Worm (Caenorhabditis elegans): ENCODE measurements around the gene nphp-4.

Gene nphp-4

DNA sequence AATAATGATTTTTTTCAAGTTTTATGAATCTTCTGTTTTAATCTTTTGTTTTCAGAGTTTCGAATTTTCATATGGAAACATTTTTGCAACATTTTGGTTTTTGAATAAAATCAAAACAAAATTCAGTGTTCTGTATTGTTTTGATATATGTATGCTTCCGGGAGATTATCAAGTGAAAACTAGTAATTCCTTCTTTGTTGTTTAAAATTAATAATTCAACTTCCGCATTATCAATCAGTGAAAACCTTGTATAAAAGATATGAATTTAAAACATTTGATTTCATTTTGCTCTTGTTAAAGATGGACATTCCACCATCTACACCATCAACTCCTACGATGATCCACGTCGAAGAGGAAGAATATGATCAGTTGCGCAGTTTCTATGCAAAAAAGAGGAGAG is 36.2 kb upstream of the nphp-4 start, which contains the start of gene sulp-5:
Gene sulp-5 (plus strand): TSS at position 301 of the 400 bp plus-strand sequence.
- TF ChIP-seq med-1 (GFP tag; optimal IDR thresholded peaks at IDR 0.05; ENCODE audit: insufficient read depth), result no peak
- no peak for TF ChIP-seq klf-2 (GFP tag; conservative IDR thresholded peaks at IDR 0.05)
- TF ChIP-seq ztf-23 (GFP tag; IDR thresholded peaks at IDR 0.05), result no peak
- no peak for TF ChIP-seq flt-1 (GFP tag; IDR thresholded peaks at IDR 0.05)
- TF ChIP-seq T22C8.4 (GFP tag; IDR thresholded peaks at IDR 0.05), result no peak
- no peak for TF ChIP-seq tab-1 (GFP tag; IDR thresholded peaks at IDR 0.05)
- TF ChIP-seq ztf-29 (GFP tag; IDR thresholded peaks at IDR 0.05), result no peak
- no peak for TF ChIP-seq cog-1 (tag; optimal IDR thresholded peaks at IDR 0.05)
- no peak for TF ChIP-seq ref-1 (GFP tag; conservative IDR thresholded peaks at IDR 0.05)

DNA sequence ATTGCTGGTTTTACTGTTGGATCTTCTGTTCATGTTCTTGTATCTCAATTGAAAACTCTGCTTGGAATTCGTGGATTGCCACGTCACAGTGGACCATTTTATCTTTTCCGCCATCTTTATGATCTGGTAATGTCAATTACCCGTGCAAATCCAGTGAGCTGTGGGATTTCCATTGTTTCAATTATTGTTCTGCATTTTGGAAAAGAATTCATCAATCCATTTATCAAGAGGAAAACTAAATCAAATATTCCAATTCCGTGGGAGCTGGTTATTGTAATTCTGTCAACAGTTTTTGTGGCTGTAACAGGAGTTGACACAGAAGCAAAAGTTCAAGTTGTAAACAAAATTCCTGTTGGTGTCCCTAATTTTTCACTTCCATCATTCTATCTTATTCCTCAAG is 33.1 kb upstream of the nphp-4 start:
- TF ChIP-seq ztf-29 (GFP tag; IDR thresholded peaks at IDR 0.05), result no peak
- no peak for TF ChIP-seq flt-1 (GFP tag; IDR thresholded peaks at IDR 0.05)

- TF ChIP-seq ztf-23 (GFP tag; IDR thresholded peaks at IDR 0.05) (no peak), klf-2 (GFP tag; conservative IDR thresholded peaks at IDR 0.05) (no peak), flt-1 (GFP tag; IDR thresholded peaks at IDR 0.05) (no peak), T22C8.4 (GFP tag; IDR thresholded peaks at IDR 0.05) (no peak), ztf-29 (GFP tag; IDR thresholded peaks at IDR 0.05) (no peak), ref-1 (GFP tag; conservative IDR thresholded peaks at IDR 0.05) (no peak), cog-1 (tag; optimal IDR thresholded peaks at IDR 0.05) (no peak), med-1 (GFP tag; optimal IDR thresholded peaks at IDR 0.05; ENCODE audit: insufficient read depth) (no peak), tab-1 (GFP tag; IDR thresholded peaks at IDR 0.05) (no peak)
These were observed 31.5 kb upstream of the nphp-4 start, which contains the start of gene sulp-4 for ce11 chrV:11875060-11875459. sulp-4 (plus strand) TSS chrV:11875360.

DNA sequence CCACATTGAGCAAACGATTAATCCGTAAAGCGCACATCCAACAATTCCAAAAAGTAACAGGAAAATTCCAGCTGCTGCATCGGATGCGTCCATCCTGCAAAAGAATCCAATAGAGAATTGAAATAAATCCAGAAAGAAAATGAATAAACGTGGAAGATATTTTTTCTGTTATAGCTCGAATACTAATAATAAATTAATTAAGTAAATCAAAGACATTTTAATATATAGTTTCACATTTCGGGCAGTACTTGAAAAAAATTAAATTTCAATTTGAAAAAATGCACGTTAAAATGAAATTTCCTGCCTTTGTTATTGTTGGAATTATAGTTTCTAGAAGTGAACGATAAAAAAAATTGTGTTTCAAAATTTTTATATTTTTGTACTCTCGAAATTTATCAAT is 24.6 kb upstream of the nphp-4 start, which contains the start of gene R13H4.7:
Gene R13H4.7 (minus strand): TSS at position 101 of the 400 bp plus-strand sequence.
- TF ChIP-seq cog-1 (tag; optimal IDR thresholded peaks at IDR 0.05), result no peak
- TF ChIP-seq T22C8.4 (GFP tag; IDR thresholded peaks at IDR 0.05), result no peak
- no peak for TF ChIP-seq flt-1 (GFP tag; IDR thresholded peaks at IDR 0.05)
- no peak for TF ChIP-seq klf-2 (GFP tag; conservative IDR thresholded peaks at IDR 0.05)

ce11 chrV:11862817-11863216 is 19.3 kb upstream of the nphp-4 start, which contains the start of gene R13H4.6:
R13H4.6 (plus strand) TSS chrV:11863117.
- no peak for TF ChIP-seq ref-1 (GFP tag; conservative IDR thresholded peaks at IDR 0.05)
- TF ChIP-seq flt-1 (GFP tag; IDR thresholded peaks at IDR 0.05), result no peak
- no peak for TF ChIP-seq cog-1 (tag; optimal IDR thresholded peaks at IDR 0.05)
- no peak for TF ChIP-seq T22C8.4 (GFP tag; IDR thresholded peaks at IDR 0.05)

DNA sequence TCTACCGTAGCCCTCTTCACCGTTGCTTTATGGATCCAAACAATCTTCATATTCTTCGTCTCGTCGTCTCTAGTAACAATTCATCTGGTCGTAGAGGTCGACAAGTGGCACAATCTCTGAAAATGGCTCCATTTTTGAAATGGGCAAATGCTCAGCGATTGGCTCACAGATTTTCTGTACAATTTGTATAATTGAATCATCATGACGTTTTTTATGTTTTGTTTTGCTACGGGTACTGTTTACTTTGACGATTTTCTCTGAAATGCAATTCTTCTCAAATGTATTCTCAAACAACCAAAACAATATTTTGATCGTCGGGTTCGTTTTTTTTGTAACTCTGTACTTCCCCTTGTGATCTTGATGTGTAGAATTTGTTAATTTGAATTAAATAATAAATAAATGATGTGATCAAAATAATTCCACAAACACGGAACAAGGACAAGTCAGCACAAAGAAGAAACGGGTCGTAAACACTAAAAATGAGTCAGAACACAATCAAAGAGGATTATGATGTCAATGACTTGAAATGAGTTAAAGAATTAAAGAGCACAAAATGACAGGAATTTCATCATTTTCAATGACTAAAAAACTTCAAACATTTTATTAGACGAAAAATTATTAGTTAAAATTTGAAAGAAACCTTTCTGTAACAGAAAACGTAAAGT is 18.5 kb upstream of the nphp-4 start:
- no peak for TF ChIP-seq ztf-29 (GFP tag; IDR thresholded peaks at IDR 0.05)

ce11 chrV:11860375-11860774 is 16.8 kb upstream of the nphp-4 start, which contains the start of gene R13H4.5:
R13H4.5 (plus strand) TSS chrV:11860675.
- TF ChIP-seq ztf-29 (GFP tag; IDR thresholded peaks at IDR 0.05) (no peak), med-1 (GFP tag; optimal IDR thresholded peaks at IDR 0.05; ENCODE audit: insufficient read depth) (no peak), T22C8.4 (GFP tag; IDR thresholded peaks at IDR 0.05) (no peak), tab-1 (GFP tag; IDR thresholded peaks at IDR 0.05) (no peak), flt-1 (GFP tag; IDR thresholded peaks at IDR 0.05) (no peak)

DNA sequence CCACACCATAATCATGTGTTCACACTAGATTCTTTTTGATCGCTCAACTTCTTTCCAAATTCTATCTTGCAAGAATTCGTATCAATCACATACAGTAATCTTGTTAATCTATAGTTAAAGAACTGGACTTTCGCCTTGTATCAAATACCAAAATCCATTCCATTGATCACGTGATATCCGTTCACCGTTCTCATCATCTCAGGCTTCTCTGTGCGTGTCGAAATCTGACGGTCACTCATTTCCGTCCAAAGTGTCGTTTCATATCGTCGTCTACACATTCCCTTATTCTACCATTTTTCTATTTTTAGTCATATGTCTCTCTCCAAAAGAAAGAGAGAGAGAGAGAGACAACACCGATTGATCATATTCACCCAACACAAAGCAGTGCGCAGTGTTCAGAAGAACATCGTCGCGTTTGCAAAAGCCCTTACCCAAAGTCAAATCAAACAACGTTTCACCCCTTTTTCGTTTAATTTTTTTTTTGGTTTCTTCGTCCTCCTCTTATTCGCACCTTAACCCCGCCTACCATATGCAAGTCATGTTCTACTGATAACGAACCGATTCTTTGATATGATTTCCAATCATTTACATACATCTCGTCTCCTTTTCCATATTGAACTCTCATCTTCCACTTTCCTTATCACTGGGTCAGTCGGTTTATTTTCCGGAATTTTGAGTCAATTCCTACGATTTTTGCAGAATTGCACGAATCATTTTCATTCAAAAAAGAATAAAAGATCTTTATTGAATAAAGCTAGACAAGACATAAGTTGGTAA is 15.7 kb upstream of the nphp-4 start:
- TF ChIP-seq tab-1 (GFP tag; IDR thresholded peaks at IDR 0.05), result no peak

DNA sequence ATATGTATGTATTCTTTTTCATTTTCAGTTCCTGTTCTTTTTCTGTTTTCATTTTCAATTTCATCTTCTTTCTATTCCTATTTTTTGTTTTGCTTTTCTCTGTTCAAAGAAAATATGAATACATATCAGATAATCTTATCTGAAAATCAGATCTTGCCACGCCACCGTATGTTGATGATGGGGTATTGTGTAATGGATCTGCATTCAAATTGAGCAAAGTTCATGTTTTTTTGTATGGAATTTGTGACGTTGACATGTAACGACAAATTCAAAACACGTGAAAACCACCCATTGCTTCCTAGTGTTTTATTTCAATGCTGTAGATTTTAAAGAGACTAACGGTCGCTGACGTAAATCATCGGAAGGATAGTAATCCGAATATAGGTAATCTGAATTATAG is 14.8 kb upstream of the nphp-4 start:
- TF ChIP-seq ref-1 (GFP tag; conservative IDR thresholded peaks at IDR 0.05) (no peak), T22C8.4 (GFP tag; IDR thresholded peaks at IDR 0.05) (no peak), flt-1 (GFP tag; IDR thresholded peaks at IDR 0.05) (no peak), ztf-29 (GFP tag; IDR thresholded peaks at IDR 0.05) (no peak), med-1 (GFP tag; optimal IDR thresholded peaks at IDR 0.05; ENCODE audit: insufficient read depth) (no peak), cog-1 (tag; optimal IDR thresholded peaks at IDR 0.05) (no peak), tab-1 (GFP tag; IDR thresholded peaks at IDR 0.05) (no peak), ztf-23 (GFP tag; IDR thresholded peaks at IDR 0.05) (no peak), klf-2 (GFP tag; conservative IDR thresholded peaks at IDR 0.05) (no peak)

DNA sequence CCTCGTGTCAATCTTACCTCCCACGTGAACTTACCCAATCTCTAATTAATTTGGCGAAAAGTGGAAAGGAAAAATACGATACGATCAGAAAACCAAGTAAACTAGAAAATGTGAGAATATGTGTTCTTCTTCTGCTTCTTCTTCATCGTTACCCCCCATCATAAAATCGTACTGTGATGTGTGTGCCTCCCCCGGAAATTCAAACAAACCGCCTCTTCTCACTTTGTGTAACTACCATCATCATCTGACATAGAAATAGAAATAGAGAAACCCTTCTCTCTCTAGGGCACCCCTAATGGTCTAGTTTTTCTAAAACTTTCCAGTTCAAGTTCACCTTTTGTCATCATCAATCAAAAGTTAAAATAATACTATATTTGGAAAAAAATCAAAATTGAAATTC is 14.2 kb upstream of the nphp-4 start:
- no peak for TF ChIP-seq ztf-29 (GFP tag; IDR thresholded peaks at IDR 0.05)
- TF ChIP-seq cog-1 (tag; optimal IDR thresholded peaks at IDR 0.05), result no peak
- no peak for TF ChIP-seq ref-1 (GFP tag; conservative IDR thresholded peaks at IDR 0.05)
- TF ChIP-seq klf-2 (GFP tag; conservative IDR thresholded peaks at IDR 0.05), result no peak
- TF ChIP-seq T22C8.4 (GFP tag; IDR thresholded peaks at IDR 0.05), result no peak
- TF ChIP-seq ztf-23 (GFP tag; IDR thresholded peaks at IDR 0.05), result no peak
- no peak for TF ChIP-seq med-1 (GFP tag; optimal IDR thresholded peaks at IDR 0.05; ENCODE audit: insufficient read depth)
- no peak for TF ChIP-seq flt-1 (GFP tag; IDR thresholded peaks at IDR 0.05)
- TF ChIP-seq tab-1 (GFP tag; IDR thresholded peaks at IDR 0.05), result no peak
